Fruit fly (Drosophila melanogaster) whole organism, wandering third instar larva: ENCODE data around the gene Ocrl.

Experiments
- Abd-B ChIP-seq: fragments of >200 bp; optimal IDR thresholded peaks from 2 replicates; lab custom pipeline; 2017; ENCODE audit warnings: missing biosample characterization, missing genetic modification characterization
- CG32264 ChIP-seq: fragments of 200-800 bp; sonication (Bioruptor generic); optimal IDR thresholded peaks from 2 replicates; lab custom pipeline; 2016; ENCODE audit warnings: missing biosample characterization, missing genetic modification characterization
- CrebA ChIP-seq: fragments of 200-800 bp; sonication (Bioruptor generic); optimal IDR thresholded peaks from 2 replicates; lab custom pipeline; 2016; ENCODE audit warnings: missing biosample characterization, mild to moderate bottlenecking, missing genetic modification characterization, borderline replicate concordance
- Dfd ChIP-seq: fragments of >200 bp; optimal IDR thresholded peaks from 2 replicates; lab custom pipeline; 2017; ENCODE audit warnings: missing biosample characterization, missing genetic modification characterization
- Dif ChIP-seq: fragments of 200-275, 200-300 bp; sonication (Bioruptor generic); optimal IDR thresholded peaks from 2 replicates; lab custom pipeline; 2018; ENCODE audit warnings: missing biosample characterization, missing genetic modification characterization; ENCODE audit not compliant: partially characterized antibody
- GATAd ChIP-seq: sonication (Bioruptor generic); optimal IDR thresholded peaks from 2 replicates; lab custom pipeline; 2016; ENCODE audit warnings: missing biosample characterization, missing genetic modification characterization
- Hnf4 ChIP-seq: fragments of 200-800 bp; sonication (Bioruptor generic); optimal IDR thresholded peaks from 2 replicates; lab custom pipeline; 2016; ENCODE audit warnings: missing biosample characterization, mild to moderate bottlenecking, missing genetic modification characterization
- Hr78 ChIP-seq: fragments of >200 bp; optimal IDR thresholded peaks from 2 replicates; lab custom pipeline; 2017; ENCODE audit warnings: missing biosample characterization, missing genetic modification characterization
- Hr83 ChIP-seq: fragments of 200-300 bp; sonication (Bioruptor generic); optimal IDR thresholded peaks from 2 replicates; lab custom pipeline; 2016; ENCODE audit warnings: missing biosample characterization, mild to moderate bottlenecking, missing genetic modification characterization, moderate library complexity; ENCODE audit not compliant: poor library complexity, severe bottlenecking
- Jra ChIP-seq: sonication (Bioruptor generic); optimal IDR thresholded peaks from 2 replicates; lab custom pipeline; 2016; ENCODE audit warnings: missing biosample characterization, missing genetic modification characterization
- OdsH ChIP-seq: fragments of 200-800 bp; sonication (Bioruptor generic); optimal IDR thresholded peaks from 2 replicates; lab custom pipeline; 2016; ENCODE audit warnings: missing biosample characterization, mild to moderate bottlenecking, missing genetic modification characterization
- Sp1 ChIP-seq: fragments of 200-800 bp; sonication (Bioruptor generic); optimal IDR thresholded peaks from 3 replicates; lab custom pipeline; 2019; ENCODE audit warnings: missing biosample characterization, mild to moderate bottlenecking, missing genetic modification characterization, moderate library complexity
- Vsx2 ChIP-seq: fragments of 200-300, 225-300 bp; sonication (Bioruptor generic); optimal IDR thresholded peaks from 2 replicates; lab custom pipeline; 2018; ENCODE audit warnings: missing biosample characterization, missing genetic modification characterization; ENCODE audit not compliant: partially characterized antibody
- brk ChIP-seq: fragments of 200-800 bp; sonication (Bioruptor generic); optimal IDR thresholded peaks from 2 replicates; lab custom pipeline; 2016; ENCODE audit warnings: missing biosample characterization, mild to moderate bottlenecking, missing genetic modification characterization
- dl ChIP-seq, 2 experiments: fragments of 175-275, 200-275 bp in 1 of 2; fragments of 200-275 bp in 1 of 2; sonication (Bioruptor generic); optimal IDR thresholded peaks; lab custom pipeline; 2018; ENCODE audit warnings: mild to moderate bottlenecking in 2 of 2, missing biosample characterization in 2 of 2, missing genetic modification characterization in 2 of 2, moderate library complexity in 2 of 2; ENCODE audit not compliant: partially characterized antibody in 2 of 2, insufficient read depth in 1 of 2
- dmrt93B ChIP-seq: fragments of 200-800 bp; sonication (Bioruptor generic); optimal IDR thresholded peaks from 2 replicates; lab custom pipeline; 2018; ENCODE audit warnings: missing biosample characterization, mild to moderate bottlenecking, missing genetic modification characterization
- dsf ChIP-seq: sonication (Bioruptor generic); optimal IDR thresholded peaks from 2 replicates; lab custom pipeline; 2016; ENCODE audit warnings: missing biosample characterization, missing genetic modification characterization, borderline replicate concordance
- ey ChIP-seq: fragments of 200-800 bp; sonication (Bioruptor generic); optimal IDR thresholded peaks from 2 replicates; lab custom pipeline; 2016; ENCODE audit warnings: missing biosample characterization, missing genetic modification characterization
- foxo ChIP-seq, 2 experiments: fragments of 200-800 bp; sonication (Bioruptor generic); optimal IDR thresholded peaks; 2 replicates in 1 of 2; 3 replicates in 1 of 2; lab custom pipeline; 2016 to 2017; ENCODE audit warnings: missing biosample characterization in 2 of 2, missing genetic modification characterization in 2 of 2
- fru ChIP-seq: fragments of 200-800 bp; sonication (Bioruptor generic); optimal IDR thresholded peaks from 3 replicates; lab custom pipeline; 2016; ENCODE audit warnings: missing biosample characterization, mild to moderate bottlenecking, missing genetic modification characterization
- h ChIP-seq: fragments of 200-800 bp; sonication (Bioruptor generic); optimal IDR thresholded peaks from 3 replicates; lab custom pipeline; 2016; ENCODE audit warnings: missing biosample characterization, mild to moderate bottlenecking, missing genetic modification characterization
- lola ChIP-seq: fragments of >200 bp; optimal IDR thresholded peaks from 2 replicates; lab custom pipeline; 2017; ENCODE audit warnings: missing biosample characterization, missing genetic modification characterization
- pan ChIP-seq: fragments of >200 bp; optimal IDR thresholded peaks from 2 replicates; lab custom pipeline; 2017
- psq ChIP-seq: fragments of 200-800 bp; sonication (Bioruptor generic); optimal IDR thresholded peaks from 3 replicates; lab custom pipeline; 2017; ENCODE audit warnings: missing biosample characterization, mild to moderate bottlenecking, missing genetic modification characterization, moderate library complexity
- rgr ChIP-seq: fragments of 200-800 bp; sonication (Bioruptor generic); optimal IDR thresholded peaks from 3 replicates; lab custom pipeline; 2016; ENCODE audit warnings: missing biosample characterization, mild to moderate bottlenecking, missing genetic modification characterization
- sv ChIP-seq: fragments of 200-800 bp; sonication (Bioruptor generic); optimal IDR thresholded peaks from 3 replicates; lab custom pipeline; 2016; ENCODE audit warnings: missing biosample characterization, missing genetic modification characterization
- usp ChIP-seq: fragments of >200 bp; optimal IDR thresholded peaks from 2 replicates; lab custom pipeline; 2017; ENCODE audit warnings: missing biosample characterization, missing genetic modification characterization
- woc ChIP-seq: sonication (Bioruptor generic); optimal IDR thresholded peaks from 2 replicates; lab custom pipeline; 2016; ENCODE audit warnings: missing biosample characterization, mild to moderate bottlenecking, missing genetic modification characterization

Ocrl gene

dm6 chrX:1964409-1965345 lies 41.9 kb downstream of the Ocrl start:
- no peak for TF ChIP-seq CG32264 (GFP tag; lab: Kevin White, UChicago)
- TF ChIP-seq Hnf4: no peak
- TF ChIP-seq Dfd (GFP tag; lab: Kevin White, UChicago): peak; percentile 60

DNA sequence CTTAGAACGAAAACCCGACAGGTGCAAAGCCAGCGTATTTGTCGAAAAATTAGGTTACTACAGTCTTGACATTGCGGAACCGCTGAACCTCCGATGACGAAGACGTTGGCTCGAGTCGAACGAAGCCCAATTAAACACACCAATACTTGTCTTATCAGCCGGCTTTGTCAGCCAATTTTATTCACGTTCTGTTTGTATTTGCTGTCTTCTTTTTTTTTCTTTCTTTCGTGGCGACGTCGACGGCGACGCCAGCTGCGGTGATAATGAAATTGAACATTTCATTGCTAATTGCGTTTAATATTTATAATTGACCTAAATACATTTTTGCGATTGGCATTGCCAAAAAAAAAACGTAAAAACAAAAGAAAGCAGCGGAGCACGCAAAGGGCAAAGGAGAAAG lies 42.7 kb downstream of the Ocrl start:
- TF ChIP-seq OdsH (GFP tag; lab: Kevin White, UChicago) (no peak), sv (GFP tag; lab: Kevin White, UChicago) (no peak), rgr (GFP tag; lab: Kevin White, UChicago) (no peak), dsf (GFP tag; lab: Kevin White, UChicago) (no peak), usp (no peak), Sp1 (GFP tag; lab: Kevin White, UChicago) (no peak), woc (GFP tag; lab: Kevin White, UChicago) (no peak)

dm6 chrX:1965979-1966778 lies 43.4 kb downstream of the Ocrl start:
- no peak for TF ChIP-seq brk (GFP tag; lab: Kevin White, UChicago)
- peak; percentile 83 for TF ChIP-seq Dfd (GFP tag; lab: Kevin White, UChicago)
- TF ChIP-seq, all 38 proteins: peak for 1

- TF ChIP-seq usp (no peak), psq (GFP tag; lab: Kevin White, UChicago) (no peak), h (GFP tag; lab: Kevin White, UChicago) (no peak), Dif (GFP tag; lab: Kevin White, UChicago) (no peak), Hnf4 (no peak), Vsx2 (no peak), dl (GFP tag; optimal IDR thresholded peaks at IDR 0.05; lab: Kevin White, UChicago; ENCODE audit: insufficient read depth in 1 of 2, partially characterized antibody in 2 of 2) (no peak), Hr78 (GFP tag; lab: Kevin White, UChicago) (no peak), sv (GFP tag; lab: Kevin White, UChicago) (no peak), pan (lab: Kevin White, UChicago) (no peak), Jra (GFP tag; lab: Kevin White, UChicago) (no peak), foxo (GFP tag; optimal IDR thresholded peaks at IDR 0.05; lab: Kevin White, UChicago) (no peak)
Measured at dm6 chrX:1966779-1967520, 44.2 kb downstream of the Ocrl start.

- TF ChIP-seq Abd-B (GFP tag; lab: Kevin White, UChicago) (no peak), dl (GFP tag; optimal IDR thresholded peaks at IDR 0.05; lab: Kevin White, UChicago; ENCODE audit: insufficient read depth in 1 of 2, partially characterized antibody in 2 of 2) (no peak), lola (GFP tag; lab: Kevin White, UChicago) (no peak), sv (GFP tag; lab: Kevin White, UChicago) (no peak), Vsx2 (no peak), CrebA (no peak), pan (lab: Kevin White, UChicago) (no peak), ey (no peak), dmrt93B (GFP tag; lab: Kevin White, UChicago) (no peak), rgr (GFP tag; lab: Kevin White, UChicago) (no peak), Hr78 (GFP tag; lab: Kevin White, UChicago) (no peak), Sp1 (GFP tag; lab: Kevin White, UChicago) (no peak), CG32264 (GFP tag; lab: Kevin White, UChicago) (no peak), GATAd (no peak), Dfd (GFP tag; lab: Kevin White, UChicago) (no peak), fru (GFP tag; lab: Kevin White, UChicago) (no peak), Hr83 (GFP tag; lab: Kevin White, UChicago) (no peak), dsf (GFP tag; lab: Kevin White, UChicago) (no peak), Hnf4 (no peak)
Measured at dm6 chrX:1968152-1968551, 45.4 kb downstream of the Ocrl start.
